Fruit fly (Drosophila melanogaster) whole organism, prepupa: Measurements from ENCODE around the gene CG31788.

ENCODE experiments used
- CG10631 ChIP-seq: fragments of 200-800 bp; sonication (Bioruptor generic); optimal IDR thresholded peaks from 2 replicates; lab custom pipeline; 2016; ENCODE audit warnings: missing biosample characterization, missing genetic modification characterization
- CG11294 ChIP-seq: fragments of 200-800 bp; sonication (Bioruptor generic); IDR thresholded peaks from 2 replicates; pipeline ENCODE4 v1.3.6; 2022; ENCODE audit warnings: missing biosample characterization, missing genetic modification characterization
- CG11902 ChIP-seq: fragments of 200-800 bp; sonication (Bioruptor generic); optimal IDR thresholded peaks from 3 replicates; lab custom pipeline; 2016; ENCODE audit warnings: missing biosample characterization, missing genetic modification characterization
- CG15336 ChIP-seq: fragments of 200-800 bp; sonication (Bioruptor generic); IDR thresholded peaks from 2 replicates; pipeline ENCODE4 v1.3.6; 2022; ENCODE audit warnings: missing biosample characterization, missing genetic modification characterization
- CG1621 ChIP-seq: fragments of 200-800 bp; sonication (Bioruptor generic); optimal IDR thresholded peaks from 3 replicates; lab custom pipeline; 2018; ENCODE audit warnings: missing biosample characterization, mild to moderate bottlenecking, missing genetic modification characterization
- CG16779 ChIP-seq: fragments of 200-800 bp; sonication (Bioruptor generic); optimal IDR thresholded peaks from 3 replicates; lab custom pipeline; 2017; ENCODE audit warnings: missing biosample characterization, mild to moderate bottlenecking, missing genetic modification characterization
- CG34406 ChIP-seq: fragments of 200-800 bp; sonication (Bioruptor generic); optimal IDR thresholded peaks from 3 replicates; lab custom pipeline; 2016; ENCODE audit warnings: missing biosample characterization, missing genetic modification characterization
- CG3919 ChIP-seq: fragments of 200-800 bp; sonication (Bioruptor generic); optimal IDR thresholded peaks from 3 replicates; lab custom pipeline; 2016; ENCODE audit warnings: missing biosample characterization, missing genetic modification characterization
- CG4318 ChIP-seq: fragments of 200-800 bp; sonication (Bioruptor generic); optimal IDR thresholded peaks from 3 replicates; lab custom pipeline; 2017; ENCODE audit warnings: missing biosample characterization, mild to moderate bottlenecking, missing genetic modification characterization
- CG6163 ChIP-seq: fragments of 200-800 bp; sonication (Bioruptor generic); IDR thresholded peaks from 3 replicates; pipeline ENCODE4 v1.3.6; 2022; ENCODE audit warnings: missing biosample characterization, missing genetic modification characterization
- CG6792 ChIP-seq: fragments of 200-800 bp; sonication (Bioruptor generic); optimal IDR thresholded peaks from 3 replicates; lab custom pipeline; 2016; ENCODE audit warnings: missing biosample characterization, missing genetic modification characterization
- CG6808 ChIP-seq: fragments of 200-800 bp; sonication (Bioruptor generic); optimal IDR thresholded peaks from 3 replicates; lab custom pipeline; 2017; ENCODE audit warnings: missing biosample characterization, missing genetic modification characterization, mild to moderate bottlenecking, moderate library complexity, missing genetic modification reagents
- CG6854 ChIP-seq: fragments of 200-800 bp; sonication (Bioruptor generic); optimal IDR thresholded peaks from 2 replicates; lab custom pipeline; 2017; ENCODE audit warnings: missing biosample characterization, mild to moderate bottlenecking, missing genetic modification characterization
- CG8319 ChIP-seq: fragments of 200-800 bp; sonication (Bioruptor generic); optimal IDR thresholded peaks from 3 replicates; lab custom pipeline; 2016; ENCODE audit warnings: missing biosample characterization, missing genetic modification characterization
- CG8632 ChIP-seq: fragments of 200-800 bp; sonication (Bioruptor generic); optimal IDR thresholded peaks from 3 replicates; lab custom pipeline; 2016; ENCODE audit warnings: missing biosample characterization, missing genetic modification characterization
- CG9139 ChIP-seq: fragments of 200-800 bp; sonication (Bioruptor generic); optimal IDR thresholded peaks from 3 replicates; lab custom pipeline; 2017; ENCODE audit warnings: missing biosample characterization, mild to moderate bottlenecking, missing genetic modification characterization
- Eip75B ChIP-seq: fragments of 200-800 bp; sonication (Bioruptor generic); optimal IDR thresholded peaks from 3 replicates; lab custom pipeline; 2016; ENCODE audit warnings: missing biosample characterization, missing genetic modification characterization
- Eip78C ChIP-seq: fragments of 200-800 bp; sonication (Bioruptor generic); peaks from one replicate; lab custom pipeline; 2016; ENCODE audit warnings: missing biosample characterization, missing genetic modification characterization
- Eip93F ChIP-seq: fragments of 200-800 bp; sonication (Bioruptor generic); optimal IDR thresholded peaks from 2 replicates; lab custom pipeline; 2016; ENCODE audit warnings: missing biosample characterization, mild to moderate bottlenecking, missing genetic modification characterization
- Ets21C ChIP-seq: fragments of 200-800 bp; sonication (Bioruptor generic); optimal IDR thresholded peaks from 3 replicates; lab custom pipeline; 2016; ENCODE audit warnings: missing biosample characterization, missing genetic modification characterization
- Hr39 ChIP-seq: fragments of 200-800 bp; sonication (Bioruptor generic); optimal IDR thresholded peaks from 2 replicates; lab custom pipeline; 2016; ENCODE audit warnings: missing biosample characterization, missing genetic modification characterization
- Smox ChIP-seq: fragments of 200-800 bp; sonication (Bioruptor generic); optimal IDR thresholded peaks from 3 replicates; lab custom pipeline; 2016; ENCODE audit warnings: missing biosample characterization, missing genetic modification characterization
- dac ChIP-seq: fragments of 200-800 bp; sonication (Bioruptor generic); optimal IDR thresholded peaks from 2 replicates; lab custom pipeline; 2017; ENCODE audit warnings: missing biosample characterization, mild to moderate bottlenecking, missing genetic modification characterization
- eg ChIP-seq: fragments of 200-800 bp; sonication (Bioruptor generic); IDR thresholded peaks from 3 replicates; pipeline ENCODE4 v1.3.6; 2022; ENCODE audit warnings: missing biosample characterization, missing genetic modification characterization
- lz ChIP-seq: fragments of 200-800 bp; sonication (Bioruptor generic); optimal IDR thresholded peaks from 3 replicates; lab custom pipeline; 2016; ENCODE audit warnings: missing biosample characterization, missing genetic modification characterization
- net ChIP-seq: fragments of 200-800 bp; sonication (Bioruptor generic); optimal IDR thresholded peaks from 3 replicates; lab custom pipeline; 2016; ENCODE audit warnings: missing biosample characterization, missing genetic modification characterization
- pdm3 ChIP-seq: fragments of 200-800 bp; sonication (Bioruptor generic); optimal IDR thresholded peaks from 3 replicates; lab custom pipeline; 2016; ENCODE audit warnings: missing biosample characterization, missing genetic modification characterization
- salr ChIP-seq, 2 experiments: fragments of 200-800 bp; sonication (Bioruptor generic); optimal IDR thresholded peaks; 3 replicates each; lab custom pipeline; 2016 to 2018; ENCODE audit warnings: missing biosample characterization in 2 of 2, missing genetic modification characterization in 2 of 2, mild to moderate bottlenecking in 1 of 2
- svp ChIP-seq: fragments of 200-800 bp; sonication (Bioruptor generic); peaks from one replicate; lab custom pipeline; 2016; ENCODE audit warnings: missing biosample characterization, missing genetic modification characterization

Gene CG31788

DNA sequence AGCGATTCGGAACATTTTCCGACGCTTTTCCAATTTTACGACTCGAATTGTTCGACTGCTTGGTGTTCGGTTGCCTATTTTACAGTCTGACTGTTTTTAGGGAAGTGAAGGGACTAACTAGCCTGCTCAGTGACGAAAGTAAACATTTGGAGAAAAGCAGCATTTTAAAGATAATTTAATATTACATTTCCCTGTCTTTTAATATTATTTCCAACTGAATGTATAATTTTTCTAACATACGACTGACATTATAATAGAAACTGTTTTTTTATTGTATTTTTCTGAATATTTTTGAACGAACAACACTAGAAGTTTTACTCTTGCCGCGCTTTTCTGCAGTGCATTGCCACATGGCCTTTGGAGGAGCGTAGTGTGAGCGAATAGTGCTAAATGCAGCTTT is 27.8 kb upstream of the CG31788 start, which contains the start of gene CG31787:
Gene CG31787, minus strand, starts transcription at position 101 of the 400 bp plus-strand sequence.
- TF ChIP-seq Eip93F (GFP tag; lab: Kevin White, UChicago), result no peak
- TF ChIP-seq CG6792 (GFP tag; lab: Kevin White, UChicago), result no peak
- TF ChIP-seq CG1621 (tag; lab: Kevin White, UChicago), result no peak
- TF ChIP-seq Ets21C, result no peak
- TF ChIP-seq net (GFP tag; lab: Kevin White, UChicago), result no peak
- no peak for TF ChIP-seq CG8632 (GFP tag; lab: Kevin White, UChicago)
- TF ChIP-seq CG6808 (GFP tag; lab: Kevin White, UChicago), result no peak
- no peak for TF ChIP-seq CG10631
- TF ChIP-seq Smox (GFP tag; lab: Kevin White, UChicago), result no peak

DNA sequence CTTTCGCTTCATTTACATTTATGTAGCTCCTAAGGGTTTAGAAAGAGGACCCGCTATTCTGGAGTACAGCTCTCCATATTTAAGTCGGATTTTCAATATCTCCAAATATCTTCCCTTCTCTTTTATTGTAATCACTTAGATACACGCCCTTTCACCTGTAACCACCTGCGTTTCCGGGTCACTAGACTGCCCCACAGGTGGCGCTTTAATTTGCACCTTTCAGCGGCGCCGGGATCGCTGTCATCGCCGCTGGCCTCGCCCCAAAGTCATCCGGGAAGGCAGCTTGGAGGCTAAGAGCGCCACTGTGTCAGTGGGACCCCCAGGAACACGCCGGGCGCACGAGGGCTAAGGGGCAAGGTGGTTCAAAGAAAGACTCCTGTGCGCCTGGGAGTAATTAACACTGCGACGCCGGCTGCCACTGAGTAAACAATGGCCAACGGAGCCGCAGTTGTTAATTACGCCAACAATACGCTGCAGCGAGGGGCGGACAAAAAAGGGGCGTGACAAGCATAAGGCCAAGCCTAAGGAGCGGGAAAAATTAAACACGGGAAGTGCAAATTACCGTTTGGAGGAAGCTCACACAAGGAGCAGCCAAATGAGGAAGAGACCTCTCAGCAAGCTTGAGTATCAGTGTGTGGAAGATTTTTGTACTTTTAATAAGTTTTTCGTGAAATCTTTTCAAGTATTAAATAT is 26.5 kb upstream of the CG31788 start:
- TF ChIP-seq eg (GFP tag; lab: Robert Waterston, UW) (no peak), CG4318 (GFP tag; lab: Kevin White, UChicago) (no peak), CG11902 (GFP tag; lab: Kevin White, UChicago) (no peak), CG15336 (GFP tag; lab: Robert Waterston, UW) (no peak), CG6163 (GFP tag; lab: Robert Waterston, UW) (no peak), salr (GFP tag; optimal IDR thresholded peaks at IDR 0.05; lab: Kevin White, UChicago) (no peak), pdm3 (no peak)

DNA sequence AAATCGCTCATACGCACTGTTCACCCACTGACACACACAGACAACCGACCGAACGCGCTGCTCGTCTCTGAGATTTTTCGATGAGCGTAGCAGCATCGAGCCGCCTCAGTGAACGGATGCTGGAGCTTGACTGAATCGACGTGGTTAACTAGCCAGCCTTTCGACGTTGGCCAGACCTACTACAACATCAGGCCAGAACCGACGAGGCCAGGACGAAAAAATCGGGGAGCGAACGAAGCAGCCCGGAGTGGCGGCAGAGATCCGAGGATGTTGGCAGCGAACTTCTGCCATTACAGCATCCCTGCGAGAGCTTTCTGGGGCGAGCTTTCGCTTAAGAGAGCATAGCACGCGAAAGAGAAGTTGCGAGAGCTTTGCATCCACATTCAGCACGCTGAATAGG is 17.9 kb upstream of the CG31788 start, which contains the start of gene CG42750:
Gene CG42750, minus strand, starts transcription at position 108 of the 400 bp plus-strand sequence.
- TF ChIP-seq CG8632 (GFP tag; lab: Kevin White, UChicago), result no peak

DNA sequence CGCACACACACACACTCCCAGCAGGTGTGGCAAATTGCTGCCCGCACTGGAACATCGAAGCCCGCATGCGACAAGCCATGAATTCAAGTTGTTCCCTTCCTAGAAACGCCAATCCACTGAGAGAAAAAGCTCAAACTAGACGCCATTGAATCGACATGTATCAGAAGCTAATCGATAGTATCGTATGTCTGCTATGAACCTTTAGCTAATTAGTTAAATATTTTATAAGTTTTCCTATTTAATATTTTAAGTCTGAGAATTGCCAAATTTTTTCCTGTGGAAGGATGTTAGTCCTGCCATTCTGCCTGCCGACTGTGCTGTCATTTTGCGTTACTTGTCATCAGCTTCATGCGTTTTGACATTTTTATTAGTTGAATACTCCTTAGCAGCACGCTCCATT is 10.0 kb upstream of the CG31788 start:
- no peak for TF ChIP-seq CG3919
- no peak for TF ChIP-seq CG6808 (GFP tag; lab: Kevin White, UChicago)
- no peak for TF ChIP-seq Eip78C (GFP tag; lab: Kevin White, UChicago)
- TF ChIP-seq dac, result no peak
- TF ChIP-seq Eip75B (GFP tag; lab: Kevin White, UChicago), result no peak
- no peak for TF ChIP-seq CG11294 (GFP tag; lab: Robert Waterston, UW)
- TF ChIP-seq CG8319 (GFP tag; lab: Kevin White, UChicago), result no peak
- no peak for TF ChIP-seq Hr39 (GFP tag; lab: Kevin White, UChicago)
- no peak for TF ChIP-seq lz (GFP tag; lab: Kevin White, UChicago)
- TF ChIP-seq CG16779 (tag; lab: Kevin White, UChicago), result no peak
- TF ChIP-seq CG34406, result no peak
- TF ChIP-seq CG11902 (GFP tag; lab: Kevin White, UChicago), result no peak

DNA sequence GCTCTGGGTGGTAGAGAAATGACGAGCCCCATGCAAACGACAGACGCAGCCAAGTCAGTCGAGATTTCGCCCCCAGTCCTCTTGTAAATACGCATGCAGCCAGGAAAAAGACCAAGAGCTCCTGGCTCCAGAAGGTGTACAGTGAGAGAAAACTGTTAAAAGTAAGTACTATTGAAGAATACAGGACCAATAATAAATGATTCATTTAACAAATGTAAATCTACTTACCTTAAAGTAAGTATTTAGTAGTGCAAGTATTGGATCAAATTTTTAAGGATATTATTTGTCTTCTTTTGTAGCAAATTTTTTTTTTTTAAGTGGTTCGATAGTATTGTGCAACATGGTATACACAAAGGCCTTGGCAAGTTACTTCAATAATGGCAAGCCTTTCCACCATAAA is 21.3 kb downstream of the CG31788 start:
- TF ChIP-seq Eip78C (GFP tag; lab: Kevin White, UChicago) (peak; percentile 69), CG9139 (no peak), svp (GFP tag; lab: Kevin White, UChicago) (peak; percentile 63)
- TF ChIP-seq, all 60 proteins: peak for 2

DNA sequence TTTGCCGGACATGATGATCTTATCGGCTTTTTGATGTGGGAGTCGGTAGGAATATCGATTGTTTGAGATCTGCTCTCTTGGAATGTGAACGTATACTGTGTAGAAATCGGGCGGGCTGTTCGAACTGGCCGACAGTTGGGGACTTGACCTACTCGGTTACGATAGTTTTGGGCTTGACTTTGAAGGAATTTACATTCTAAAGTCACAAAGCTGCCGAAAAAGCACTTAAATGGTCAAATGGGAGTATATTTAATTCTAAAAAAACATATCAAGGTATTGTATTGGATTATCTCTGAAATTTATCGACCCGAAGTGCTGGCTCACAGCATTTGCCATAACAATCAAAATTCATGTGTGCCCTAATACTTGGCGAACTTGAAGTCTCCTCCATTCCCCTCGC is 48.6 kb downstream of the CG31788 start, which contains the start of gene CG31802:
Gene CG31802, minus strand, starts transcription at position 101 of the 400 bp plus-strand sequence.
- no peak for TF ChIP-seq CG6854 (GFP tag; lab: Kevin White, UChicago)
- no peak for TF ChIP-seq CG8632 (GFP tag; lab: Kevin White, UChicago)
